Fruit fly (Drosophila melanogaster) whole organism, embryonic: ENCODE data around the gene CG13631.

Experiments
- Adf1 ChIP-seq: fragments of 200-800 bp; sonication (Bioruptor generic); IDR thresholded peaks from 2 replicates; pipeline ENCODE4 v1.3.6; 2022; ENCODE audit warnings: missing biosample characterization, missing genetic modification characterization
- Asciz ChIP-seq: fragments of 200-800 bp; sonication (Bioruptor generic); optimal IDR thresholded peaks from 2 replicates; lab custom pipeline; 2017; ENCODE audit warnings: missing biosample characterization, mild to moderate bottlenecking, missing genetic modification characterization, missing genetic modification reagents
- Atf-2 ChIP-seq: fragments of 200-800 bp; sonication (Bioruptor generic); optimal IDR thresholded peaks from 2 replicates; lab custom pipeline; 2016; ENCODE audit warnings: missing biosample characterization, missing genetic modification characterization
- Blimp-1 ChIP-seq: fragments of 200-800 bp; sonication (Bioruptor generic); optimal IDR thresholded peaks from 3 replicates; lab custom pipeline; 2018; ENCODE audit warnings: missing biosample characterization, missing genetic modification characterization, mild to moderate bottlenecking, moderate library complexity, missing genetic modification reagents
- CG14710 ChIP-seq: fragments of 200-800 bp; sonication (Bioruptor generic); optimal IDR thresholded peaks from 3 replicates; lab custom pipeline; 2019; ENCODE audit warnings: missing biosample characterization, mild to moderate bottlenecking, missing genetic modification characterization, moderate library complexity
- CG1602 ChIP-seq: fragments of 200-800 bp; sonication (Bioruptor generic); optimal IDR thresholded peaks from 3 replicates; lab custom pipeline; 2016; ENCODE audit warnings: missing biosample characterization, missing genetic modification characterization
- CG17385 ChIP-seq: fragments of 200-800 bp; sonication (Bioruptor generic); optimal IDR thresholded peaks from 3 replicates; lab custom pipeline; 2018; ENCODE audit warnings: missing biosample characterization, mild to moderate bottlenecking, missing genetic modification characterization
- CG18011 ChIP-seq: fragments of 200-800 bp; sonication (Bioruptor generic); optimal IDR thresholded peaks from 2 replicates; lab custom pipeline; 2017; ENCODE audit warnings: missing biosample characterization, missing genetic modification characterization, mild to moderate bottlenecking, moderate library complexity, missing genotype
- CG2199 ChIP-seq: fragments of 200-800 bp; sonication (Bioruptor generic); IDR thresholded peaks from 3 replicates; pipeline ENCODE4 v1.3.6; 2022; ENCODE audit warnings: missing biosample characterization, missing genetic modification characterization
- CG31388 ChIP-seq: fragments of 200-800 bp; sonication (Bioruptor generic); optimal IDR thresholded peaks from 2 replicates; lab custom pipeline; 2016; ENCODE audit warnings: missing biosample characterization, missing genetic modification characterization
- CG4707 ChIP-seq: fragments of 200-800 bp; sonication (Bioruptor generic); optimal IDR thresholded peaks from 2 replicates; lab custom pipeline; 2018; ENCODE audit warnings: missing biosample characterization, mild to moderate bottlenecking, missing genetic modification characterization, moderate library complexity
- CG6272 ChIP-seq: fragments of 200-800 bp; sonication (Bioruptor generic); IDR thresholded peaks from 2 replicates; pipeline ENCODE4 v1.3.6; 2022; ENCODE audit warnings: missing biosample characterization, missing genetic modification characterization
- CG6791 ChIP-seq: fragments of 200-800 bp; sonication (Bioruptor generic); IDR thresholded peaks from 3 replicates; pipeline ENCODE4 v1.3.6; 2022; ENCODE audit warnings: missing biosample characterization, missing genetic modification characterization; ENCODE audit not compliant: partially characterized antibody
- CG7745 ChIP-seq: fragments of 200-800 bp; sonication (Bioruptor generic); optimal IDR thresholded peaks from 2 replicates; lab custom pipeline; 2018; ENCODE audit warnings: missing biosample characterization, mild to moderate bottlenecking, missing genetic modification characterization, moderate library complexity
- CG7839 ChIP-seq: fragments of 200-800 bp; sonication (Bioruptor generic); optimal IDR thresholded peaks from 3 replicates; lab custom pipeline; 2018; ENCODE audit warnings: missing biosample characterization, mild to moderate bottlenecking, missing genetic modification characterization, moderate library complexity
- CG7987 ChIP-seq: fragments of 200-800 bp; sonication (Bioruptor generic); optimal IDR thresholded peaks from 2 replicates; lab custom pipeline; 2018; ENCODE audit warnings: missing biosample characterization, mild to moderate bottlenecking, missing genetic modification characterization, moderate library complexity
- Camta ChIP-seq: fragments of 200-800 bp; sonication (Bioruptor generic); optimal IDR thresholded peaks from 2 replicates; lab custom pipeline; 2016; ENCODE audit warnings: missing biosample characterization, missing genetic modification characterization
- CkIIα-i1 ChIP-seq: fragments of 200-800 bp; sonication (Bioruptor generic); IDR thresholded peaks from 2 replicates; pipeline ENCODE4 v1.3.6; 2022; ENCODE audit warnings: missing biosample characterization, missing genetic modification characterization
- Dll ChIP-seq: fragments of 200-800 bp; sonication (Bioruptor generic); IDR thresholded peaks from 4 replicates; pipeline ENCODE4 v1.3.6; 2022; ENCODE audit warnings: missing biosample characterization, missing genetic modification characterization; ENCODE audit not compliant: partially characterized antibody
- GATAe ChIP-seq: fragments of 200-800 bp; sonication (Bioruptor generic); conservative IDR thresholded peaks from 2 replicates; pipeline ENCODE4 v1.3.6; 2022; ENCODE audit warnings: missing biosample characterization, missing genetic modification characterization
- HHEX ChIP-seq: fragments of 200-800 bp; sonication (Bioruptor generic); optimal IDR thresholded peaks from 3 replicates; lab custom pipeline; 2017; ENCODE audit warnings: missing biosample characterization, mild to moderate bottlenecking, missing genetic modification characterization, missing genetic modification reagents
- HLH3B ChIP-seq: fragments of 200-800 bp; sonication (Bioruptor generic); IDR thresholded peaks from 2 replicates; pipeline ENCODE4 v1.3.6; 2022; ENCODE audit warnings: missing biosample characterization, missing genetic modification characterization
- Hmx ChIP-seq: fragments of 200-800 bp; sonication (Bioruptor generic); optimal IDR thresholded peaks from 2 replicates; lab custom pipeline; 2016; ENCODE audit warnings: missing biosample characterization, missing genetic modification characterization
- Lim3 ChIP-seq: fragments of 200-800 bp; sonication (Bioruptor generic); IDR thresholded peaks from 2 replicates; pipeline ENCODE4 v1.3.6; 2022; ENCODE audit warnings: missing biosample characterization, missing genetic modification characterization
- PHDP ChIP-seq: fragments of 200-800 bp; sonication (Bioruptor generic); optimal IDR thresholded peaks from 3 replicates; lab custom pipeline; 2018; ENCODE audit warnings: missing biosample characterization, mild to moderate bottlenecking, missing genetic modification characterization, moderate library complexity
- Rx ChIP-seq: fragments of 200-800 bp; sonication (Bioruptor generic); IDR thresholded peaks from 2 replicates; pipeline ENCODE4 v1.3.6; 2022; ENCODE audit warnings: missing biosample characterization, missing genetic modification characterization
- Taf1 ChIP-seq: fragments of 200-800 bp; sonication (Bioruptor generic); IDR thresholded peaks from 2 replicates; pipeline ENCODE4 v1.3.6; 2022; ENCODE audit warnings: missing biosample characterization, missing genetic modification characterization
- ap ChIP-seq: fragments of 200-800 bp; sonication (Bioruptor generic); IDR thresholded peaks from 2 replicates; pipeline ENCODE4 v1.3.6; 2022; ENCODE audit warnings: missing biosample characterization, missing genetic modification characterization
- ash1 ChIP-seq: fragments of 200-800 bp; sonication (Bioruptor generic); optimal IDR thresholded peaks from 2 replicates; lab custom pipeline; 2018; ENCODE audit warnings: missing biosample characterization, mild to moderate bottlenecking, missing genetic modification characterization
- ato ChIP-seq: fragments of 200-800 bp; sonication (Bioruptor generic); IDR thresholded peaks from 2 replicates; pipeline ENCODE4 v1.3.6; 2022; ENCODE audit warnings: missing biosample characterization, missing genetic modification characterization; ENCODE audit not compliant: partially characterized antibody
- bsh ChIP-seq, 2 experiments: fragments of 200-800 bp; sonication (Bioruptor generic); optimal IDR thresholded peaks; 2 replicates each; lab custom pipeline; 2017 to 2018; ENCODE audit warnings: mild to moderate bottlenecking in 2 of 2, missing biosample characterization in 2 of 2, missing genetic modification characterization in 2 of 2, moderate library complexity in 1 of 2
- caup ChIP-seq: fragments of 200-800 bp; sonication (Bioruptor generic); optimal IDR thresholded peaks from 3 replicates; lab custom pipeline; 2017; ENCODE audit warnings: missing biosample characterization, mild to moderate bottlenecking, missing genetic modification characterization, moderate library complexity; ENCODE audit not compliant: severe bottlenecking
- da ChIP-seq: fragments of 200-800 bp; sonication (Bioruptor generic); optimal IDR thresholded peaks from 2 replicates; lab custom pipeline; 2016; ENCODE audit warnings: missing biosample characterization, missing genetic modification characterization
- dmrt99B ChIP-seq: fragments of 200-800 bp; sonication (Bioruptor generic); optimal IDR thresholded peaks from 2 replicates; lab custom pipeline; 2018; ENCODE audit warnings: missing biosample characterization, mild to moderate bottlenecking, missing genetic modification characterization, moderate library complexity
- en ChIP-seq: fragments of 200-800 bp; sonication (Bioruptor generic); optimal IDR thresholded peaks from 2 replicates; lab custom pipeline; 2016; ENCODE audit warnings: missing biosample characterization, missing genetic modification characterization
- ewg ChIP-seq: fragments of 200-800 bp; sonication (Bioruptor generic); optimal IDR thresholded peaks from 3 replicates; lab custom pipeline; 2017; ENCODE audit warnings: mild to moderate bottlenecking, missing biosample characterization, missing genetic modification reagents, missing genetic modification characterization
- exex ChIP-seq: fragments of 200-800 bp; sonication (Bioruptor generic); optimal IDR thresholded peaks from 4 replicates; lab custom pipeline; 2018; ENCODE audit warnings: missing biosample characterization, mild to moderate bottlenecking, missing genetic modification characterization, moderate library complexity
- fd96Cb ChIP-seq: fragments of 200-800 bp; sonication (Bioruptor generic); optimal IDR thresholded peaks from 2 replicates; lab custom pipeline; 2018; ENCODE audit warnings: missing biosample characterization, mild to moderate bottlenecking, missing genetic modification characterization, moderate library complexity
- gcm2 ChIP-seq: fragments of 200-800 bp; sonication (Bioruptor generic); optimal IDR thresholded peaks from 2 replicates; lab custom pipeline; 2016; ENCODE audit warnings: missing biosample characterization, missing genetic modification characterization
- ind ChIP-seq: fragments of 200-800 bp; sonication (Bioruptor generic); optimal IDR thresholded peaks from 3 replicates; lab custom pipeline; 2016; ENCODE audit warnings: missing biosample characterization, missing genetic modification characterization
- phol ChIP-seq: fragments of 200-800 bp; sonication (Bioruptor generic); optimal IDR thresholded peaks from 3 replicates; lab custom pipeline; 2018; ENCODE audit warnings: missing biosample characterization, mild to moderate bottlenecking, missing genetic modification characterization, moderate library complexity
- pros ChIP-seq: fragments of 200-800 bp; sonication (Bioruptor generic); optimal IDR thresholded peaks from 3 replicates; lab custom pipeline; 2019; ENCODE audit warnings: missing biosample characterization, mild to moderate bottlenecking, missing genetic modification characterization, moderate library complexity
- sens ChIP-seq: fragments of 200-800 bp; sonication (Bioruptor generic); peaks from one replicate; lab custom pipeline; 2016; ENCODE audit warnings: missing biosample characterization, missing genetic modification characterization
- sens-2 ChIP-seq: fragments of 200-800 bp; sonication (Bioruptor generic); IDR thresholded peaks from 2 replicates; pipeline ENCODE4 v1.3.6; 2022; ENCODE audit warnings: missing biosample characterization, missing genetic modification characterization
- so ChIP-seq: fragments of 200-800 bp; sonication (Bioruptor generic); IDR thresholded peaks from 3 replicates; pipeline ENCODE4 v1.3.6; 2022; ENCODE audit warnings: missing biosample characterization, missing genetic modification characterization
- ssp ChIP-seq: fragments of 200-800 bp; sonication (Bioruptor generic); IDR thresholded peaks from 2 replicates; pipeline ENCODE4 v1.3.6; 2022; ENCODE audit warnings: missing biosample characterization, missing genetic modification characterization
- trem ChIP-seq: fragments of 200-800 bp; optimal IDR thresholded peaks from 3 replicates; lab custom pipeline; 2019; ENCODE audit warnings: missing biosample characterization, mild to moderate bottlenecking, missing genetic modification characterization, moderate library complexity
- ttk ChIP-seq: fragments of 200-800 bp; sonication (Bioruptor generic); IDR thresholded peaks from 2 replicates; pipeline ENCODE4 v2.1.2; 2022; ENCODE audit warnings: missing biosample characterization, missing genetic modification characterization
- tup ChIP-seq: fragments of 200-800 bp; sonication (Bioruptor generic); optimal IDR thresholded peaks from 2 replicates; lab custom pipeline; 2016; ENCODE audit warnings: missing biosample characterization, mild to moderate bottlenecking, missing genetic modification characterization, moderate library complexity

The CG13631 gene

dm6 chr3R:24787042-24787565, 18.0 kb downstream of the CG13631 start, which contains the start of gene CG5805 (continued):
- TF ChIP-seq sens-2 (GFP tag; lab: Robert Waterston, UW), result peak; percentile 70
- TF ChIP-seq CG31388 (GFP tag; lab: Kevin White, UChicago), result peak; percentile 16
- TF ChIP-seq fd96Cb (tag; lab: Kevin White, UChicago), result peak; percentile 62
- no peak for TF ChIP-seq tup (GFP tag; lab: Kevin White, UChicago)
- peak; percentile 54; the same call in 1 of the 2 replicates for TF ChIP-seq ap
- TF ChIP-seq Asciz (GFP tag; lab: Kevin White, UChicago), result peak; percentile 89
- peak; percentile 62 for TF ChIP-seq ind (GFP tag; lab: Kevin White, UChicago)
- TF ChIP-seq so (GFP tag; lab: Robert Waterston, UW), result peak; percentile 67
- TF ChIP-seq CG7987 (GFP tag; lab: Kevin White, UChicago), result peak; percentile 94
- TF ChIP-seq Rx (GFP tag; lab: Robert Waterston, UW), result peak; percentile 86
- TF ChIP-seq PHDP (tag; lab: Kevin White, UChicago), result peak; percentile 87
- 0 out of 2 replicates have a peak, but pooled peaks have one; percentile 5 for TF ChIP-seq CkIIα-i1 (GFP tag; lab: Robert Waterston, UW)
- peak; percentile 96 for TF ChIP-seq sens (GFP tag; lab: Kevin White, UChicago)
- peak; percentile 56; the same call in 1 of the 2 replicates for TF ChIP-seq Adf1 (GFP tag; lab: Robert Waterston, UW)
- TF ChIP-seq HLH3B (GFP tag; lab: Robert Waterston, UW), result peak; percentile 63
- peak; percentile 56 for TF ChIP-seq exex (tag; lab: Kevin White, UChicago)
- peak; percentile 93 for TF ChIP-seq HHEX (GFP tag; lab: Kevin White, UChicago)
- peak; percentile 82 for TF ChIP-seq ash1 (GFP tag; lab: Kevin White, UChicago)
- TF ChIP-seq Blimp-1 (GFP tag; lab: Kevin White, UChicago), result peak; percentile 53
- peak; percentile 88 for TF ChIP-seq phol (tag; lab: Kevin White, UChicago)
- peak; percentile 47; the same call in 2 of the 3 replicates for TF ChIP-seq CG2199 (GFP tag; lab: Robert Waterston, UW)
- peak; percentile 56 for TF ChIP-seq Atf-2 (GFP tag; lab: Kevin White, UChicago)
- peak; percentile 95 for TF ChIP-seq caup
- TF ChIP-seq CG18011, result peak; percentile 61
- no peak for TF ChIP-seq Dll
- no peak for TF ChIP-seq Hmx (GFP tag; lab: Kevin White, UChicago)
- no peak for TF ChIP-seq pros (GFP tag; lab: Kevin White, UChicago)
- no peak for TF ChIP-seq Lim3
- peak; percentile 72 for TF ChIP-seq dmrt99B
- peak; percentile 52; the same call in 1 of the 2 replicates for TF ChIP-seq ssp (GFP tag; lab: Robert Waterston, UW)
- TF ChIP-seq ato (GFP tag; lab: Robert Waterston, UW), result no peak
- peak; percentile 43; the same call in 2 of the 3 replicates for TF ChIP-seq CG6791 (GFP tag; lab: Robert Waterston, UW)
- peak; percentile 61 for TF ChIP-seq gcm2 (GFP tag; lab: Kevin White, UChicago)
- peak; percentile 70 for TF ChIP-seq CG4707 (GFP tag; lab: Kevin White, UChicago)
- TF ChIP-seq bsh (GFP tag; optimal IDR thresholded peaks at IDR 0.05; lab: Kevin White, UChicago), result peak in 1 of 2 experiments; percentile 72
- TF ChIP-seq en, result peak; percentile 51
- TF ChIP-seq CG7839 (tag; lab: Kevin White, UChicago), result peak; percentile 81
- TF ChIP-seq CG7745 (tag; lab: Kevin White, UChicago), result no peak
- TF ChIP-seq Camta (GFP tag; lab: Kevin White, UChicago), result peak; percentile 77
- peak; percentile 81 for TF ChIP-seq ttk (GFP tag; lab: Robert Waterston, UW)
- peak; percentile 83 for TF ChIP-seq ewg (GFP tag; lab: Kevin White, UChicago)
- TF ChIP-seq GATAe (GFP tag; lab: Robert Waterston, UW), result peak; percentile 60
- peak; percentile 49 for TF ChIP-seq CG1602
- TF ChIP-seq CG17385 (GFP tag; lab: Kevin White, UChicago), result peak; percentile 78
- TF ChIP-seq da (GFP tag; lab: Kevin White, UChicago), result peak; percentile 61
- TF ChIP-seq CG6272 (GFP tag; lab: Robert Waterston, UW), result peak; percentile 63
- peak; percentile 30; the same call in 1 of the 2 replicates for TF ChIP-seq Taf1
- TF ChIP-seq trem, result peak; percentile 71
- TF ChIP-seq CG14710 (tag; lab: Kevin White, UChicago), result peak; percentile 80
